Worm (Caenorhabditis elegans): ENCODE data around the gene clc-19.

clc-19 gene

ce11 chrIII:873432-873831, at the start of gene clc-19:
clc-19 (minus strand) TSS chrIII:873566.
- TF ChIP-seq skn-1 (tag; optimal IDR thresholded peaks at IDR 0.05), result no peak
- no peak for TF ChIP-seq nhr-19 (GFP tag; conservative IDR thresholded peaks at IDR 0.05)
- no peak for TF ChIP-seq sox-4 (tag; optimal IDR thresholded peaks at IDR 0.05)
- TF ChIP-seq mdl-1 (tag; optimal IDR thresholded peaks at IDR 0.05), result no peak

ce11 chrIII:919322-919721, 46.0 kb upstream of the clc-19 start, which contains the start of gene F23H11.7:
F23H11.7 (minus strand) TSS chrIII:919422.
- TF ChIP-seq ceh-90 (tag; optimal IDR thresholded peaks at IDR 0.05), result no peak

- TF ChIP-seq efl-1 (optimal IDR thresholded peaks at IDR 0.05) (no peak), efl-1 (GFP tag; optimal IDR thresholded peaks at IDR 0.05 in 1 of 2) (peak in 1 of 2 experiments; percentile 72), ces-1 (GFP tag; optimal IDR thresholded peaks at IDR 0.05) (no peak), hlh-4 (tag; optimal IDR thresholded peaks at IDR 0.05) (no peak), tbx-2 (tag; optimal IDR thresholded peaks at IDR 0.05) (no peak), aha-1 (tag; optimal IDR thresholded peaks at IDR 0.05) (no peak)
Observed at ce11 chrIII:916897-917296, 43.5 kb upstream of the clc-19 start, which contains the start of gene idpp-13. idpp-13 (minus strand) TSS chrIII:916997.

- TF ChIP-seq nhr-12 (tag; optimal IDR thresholded peaks at IDR 0.05), result no peak
- no peak for TF ChIP-seq nhr-90 (tag; optimal IDR thresholded peaks at IDR 0.05; ENCODE audit: poor library complexity)
- peak; percentile 33 to 41 for TF ChIP-seq lin-35 (GFP tag; optimal IDR thresholded peaks at IDR 0.05)
- TF ChIP-seq dpl-1 (GFP tag; optimal IDR thresholded peaks at IDR 0.05), result peak in 2 of 3 experiments; percentile 27 to 43
- TF ChIP-seq blmp-1 (tag; optimal IDR thresholded peaks at IDR 0.05), result peak; percentile 57
- TF ChIP-seq tlp-1 (tag; optimal IDR thresholded peaks at IDR 0.05), result no peak
- no peak for TF ChIP-seq pax-3 (tag; optimal IDR thresholded peaks at IDR 0.05)
- no peak for TF ChIP-seq sup-37 (GFP tag; optimal IDR thresholded peaks at IDR 0.05)
- no peak for TF ChIP-seq alr-1 (tag; optimal IDR thresholded peaks at IDR 0.05; ENCODE audit: borderline replicate concordance)
- TF ChIP-seq aha-1 (tag; optimal IDR thresholded peaks at IDR 0.05), result no peak
- TF ChIP-seq fkh-8 (tag; optimal IDR thresholded peaks at IDR 0.05), result no peak
- TF ChIP-seq elt-3 (tag; optimal IDR thresholded peaks at IDR 0.05), result peak in 1 of 6 experiments; percentile 5
- peak; percentile 24 to 35 for TF ChIP-seq efl-1 (optimal IDR thresholded peaks at IDR 0.05)
- peak; percentile 32 to 79 for TF ChIP-seq efl-1 (GFP tag; optimal IDR thresholded peaks at IDR 0.05 in 1 of 2)
- no peak for TF ChIP-seq snpc-4 (tag; optimal IDR thresholded peaks at IDR 0.05)
- TF ChIP-seq ceh-8 (GFP tag; optimal IDR thresholded peaks at IDR 0.05), result no peak
- TF ChIP-seq irx-1 (tag; optimal IDR thresholded peaks at IDR 0.05), result no peak
- TF ChIP-seq nhr-47 (tag; optimal IDR thresholded peaks at IDR 0.05), result peak; percentile 31
- TF ChIP-seq sptf-1 (tag; optimal IDR thresholded peaks at IDR 0.05), result no peak
- peak; percentile 44 for TF ChIP-seq snu-23 (GFP tag; optimal IDR thresholded peaks at IDR 0.05)
- TF ChIP-seq lir-3 (tag; optimal IDR thresholded peaks at IDR 0.05; ENCODE audit: poor library complexity), result peak; percentile 9
- no peak for TF ChIP-seq zag-1 (tag; optimal IDR thresholded peaks at IDR 0.05)
- no peak for TF ChIP-seq lin-39 (tag; optimal IDR thresholded peaks at IDR 0.05)
- no peak for TF ChIP-seq mdl-1 (tag; optimal IDR thresholded peaks at IDR 0.05)
- no peak for TF ChIP-seq fkh-4 (tag; optimal IDR thresholded peaks at IDR 0.05; ENCODE audit: borderline replicate concordance)
- no peak for TF ChIP-seq zip-4 (GFP tag; optimal IDR thresholded peaks at IDR 0.05)
- no peak for TF ChIP-seq jun-1 (tag; optimal IDR thresholded peaks at IDR 0.05)
- TF ChIP-seq C16A3.4 (tag; optimal IDR thresholded peaks at IDR 0.05), result peak; percentile 48
- no peak for TF ChIP-seq lin-13 (GFP tag; optimal IDR thresholded peaks at IDR 0.05)
- no peak for TF ChIP-seq xbp-1 (tag; optimal IDR thresholded peaks at IDR 0.05)
- TF ChIP-seq nhr-77 (tag; optimal IDR thresholded peaks at IDR 0.05), result no peak
- TF ChIP-seq C04F5.9 (tag; optimal IDR thresholded peaks at IDR 0.05), result no peak
- TF ChIP-seq C34B4.2 (tag; optimal IDR thresholded peaks at IDR 0.05), result no peak
- no peak for TF ChIP-seq elt-2 (tag; optimal IDR thresholded peaks at IDR 0.05)
- no peak for TF ChIP-seq sox-4 (tag; optimal IDR thresholded peaks at IDR 0.05)
- no peak for TF ChIP-seq mef-2 (tag; optimal IDR thresholded peaks at IDR 0.05)
- TF ChIP-seq nhr-11 (tag; optimal IDR thresholded peaks at IDR 0.05), result no peak
- no peak for TF ChIP-seq egl-13 (tag; optimal IDR thresholded peaks at IDR 0.05)
- peak; percentile 36 for TF ChIP-seq unc-130 (tag; optimal IDR thresholded peaks at IDR 0.05)
Observed at ce11 chrIII:910540-911311, 37.4 kb upstream of the clc-19 start, which contains the start of the genes F23H11.5 and bra-2. F23H11.5 (minus strand) TSS chrIII:910590. bra-2 (plus strand) TSS chrIII:911261.
